Fruit fly (Drosophila melanogaster) whole organism, embryonic: ENCODE results near the gene Cul6.

Source experiments
- ATbp ChIP-seq: fragments of 200-800 bp; sonication (Bioruptor generic); optimal IDR thresholded peaks from 2 replicates; lab custom pipeline; 2017; ENCODE audit warnings: missing biosample characterization, mild to moderate bottlenecking, missing genetic modification characterization, missing genetic modification reagents
- B-H2 ChIP-seq: fragments of 200-800 bp; sonication (Bioruptor generic); optimal IDR thresholded peaks from 2 replicates; lab custom pipeline; 2018; ENCODE audit warnings: missing biosample characterization, mild to moderate bottlenecking, missing genetic modification characterization
- C15 ChIP-seq: fragments of 200-800 bp; sonication (Bioruptor generic); IDR thresholded peaks from 3 replicates; pipeline ENCODE4 v1.3.6; 2022; ENCODE audit warnings: missing biosample characterization, missing genetic modification characterization
- CG10654 ChIP-seq: fragments of 200-800 bp; sonication (Bioruptor generic); optimal IDR thresholded peaks from 2 replicates; lab custom pipeline; 2016; ENCODE audit warnings: missing biosample characterization, missing genetic modification characterization
- CG11695 ChIP-seq: fragments of 200-800 bp; sonication (Bioruptor generic); IDR thresholded peaks from 3 replicates; pipeline ENCODE4 v1.3.6; 2022; ENCODE audit warnings: missing biosample characterization, missing genetic modification characterization
- CG12104 ChIP-seq: fragments of 200-800 bp; sonication (Bioruptor generic); optimal IDR thresholded peaks from 3 replicates; lab custom pipeline; 2016; ENCODE audit warnings: missing biosample characterization, missing genetic modification characterization
- CG1602 ChIP-seq: fragments of 200-800 bp; sonication (Bioruptor generic); optimal IDR thresholded peaks from 3 replicates; lab custom pipeline; 2016; ENCODE audit warnings: missing biosample characterization, missing genetic modification characterization
- CG1792 ChIP-seq: fragments of 200-800 bp; sonication (Bioruptor generic); optimal IDR thresholded peaks from 2 replicates; lab custom pipeline; 2016; ENCODE audit warnings: missing biosample characterization, missing genetic modification characterization
- CG1832 ChIP-seq: fragments of 200-800 bp; sonication (Bioruptor generic); optimal IDR thresholded peaks from 2 replicates; lab custom pipeline; 2017; ENCODE audit warnings: missing biosample characterization, mild to moderate bottlenecking, missing genetic modification characterization, inconsistent platforms
- CG33557 ChIP-seq: fragments of 200-800 bp; sonication (Bioruptor generic); optimal IDR thresholded peaks from 2 replicates; lab custom pipeline; 2019; ENCODE audit warnings: missing biosample characterization, mild to moderate bottlenecking, missing genetic modification characterization, moderate library complexity
- CG5953 ChIP-seq: fragments of 200-800 bp; sonication (Bioruptor generic); IDR thresholded peaks from 2 replicates; pipeline ENCODE4 v1.3.6; 2022; ENCODE audit warnings: missing biosample characterization, missing genetic modification characterization
- CG6272 ChIP-seq: fragments of 200-800 bp; sonication (Bioruptor generic); IDR thresholded peaks from 2 replicates; pipeline ENCODE4 v1.3.6; 2022; ENCODE audit warnings: missing biosample characterization, missing genetic modification characterization
- CG6765 ChIP-seq: fragments of 200-800 bp; sonication (Bioruptor generic); optimal IDR thresholded peaks from 3 replicates; lab custom pipeline; 2017; ENCODE audit warnings: missing biosample characterization, mild to moderate bottlenecking, missing genetic modification characterization
- CG7372 ChIP-seq: fragments of 200-800 bp; sonication (Bioruptor generic); IDR thresholded peaks from 2 replicates; pipeline ENCODE4 v1.3.6; 2022; ENCODE audit warnings: missing biosample characterization, missing genetic modification characterization
- CG7839 ChIP-seq: fragments of 200-800 bp; sonication (Bioruptor generic); optimal IDR thresholded peaks from 3 replicates; lab custom pipeline; 2018; ENCODE audit warnings: missing biosample characterization, mild to moderate bottlenecking, missing genetic modification characterization, moderate library complexity
- CG7963 ChIP-seq: fragments of 200-800 bp; sonication (Bioruptor generic); IDR thresholded peaks from 3 replicates; pipeline ENCODE4 v1.3.6; 2022; ENCODE audit warnings: missing biosample characterization, missing genetic modification characterization; ENCODE audit not compliant: partially characterized antibody
- CTCF ChIP-seq: fragments of 200-800 bp; sonication (Bioruptor generic); optimal IDR thresholded peaks from 2 replicates; lab custom pipeline; 2017; ENCODE audit warnings: missing biosample characterization, mild to moderate bottlenecking, missing genetic modification characterization, moderate library complexity
- Dll ChIP-seq: fragments of 200-800 bp; sonication (Bioruptor generic); IDR thresholded peaks from 4 replicates; pipeline ENCODE4 v1.3.6; 2022; ENCODE audit warnings: missing biosample characterization, missing genetic modification characterization; ENCODE audit not compliant: partially characterized antibody
- ERR ChIP-seq: fragments of 200-800 bp; sonication (Bioruptor generic); optimal IDR thresholded peaks from 2 replicates; lab custom pipeline; 2016; ENCODE audit warnings: missing biosample characterization, missing genetic modification characterization
- Ets65A ChIP-seq: fragments of 200-800 bp; sonication (Bioruptor generic); peaks from one replicate; lab custom pipeline; 2016; ENCODE audit warnings: missing biosample characterization, missing genetic modification characterization
- Fer1 ChIP-seq: fragments of 200-800 bp; sonication (Bioruptor generic); optimal IDR thresholded peaks from 2 replicates; lab custom pipeline; 2017; ENCODE audit warnings: missing biosample characterization, mild to moderate bottlenecking, missing genetic modification characterization
- Lhr ChIP-seq: fragments of 200-800 bp; sonication (Bioruptor generic); optimal IDR thresholded peaks from 3 replicates; lab custom pipeline; 2017; ENCODE audit warnings: mild to moderate bottlenecking, missing biosample characterization, missing genetic modification reagents, missing genetic modification characterization
- Max ChIP-seq: fragments of 200-800 bp; sonication (Bioruptor generic); optimal IDR thresholded peaks from 2 replicates; lab custom pipeline; 2016; ENCODE audit warnings: missing biosample characterization, mild to moderate bottlenecking, missing genetic modification characterization
- Mes4 ChIP-seq: fragments of 200-800 bp; sonication (Bioruptor generic); optimal IDR thresholded peaks from 2 replicates; lab custom pipeline; 2016; ENCODE audit warnings: missing biosample characterization, missing genetic modification characterization
- NfI ChIP-seq: fragments of 200-800 bp; sonication (Bioruptor generic); optimal IDR thresholded peaks from 3 replicates; lab custom pipeline; 2018; ENCODE audit warnings: missing biosample characterization, mild to moderate bottlenecking, missing genetic modification characterization, moderate library complexity
- Pdp1 ChIP-seq, 2 experiments: fragments of 200-800 bp; sonication (Bioruptor generic); optimal IDR thresholded peaks; 3 replicates each; lab custom pipeline; 2016; ENCODE audit warnings: missing biosample characterization in 2 of 2, missing genetic modification characterization in 2 of 2, mild to moderate bottlenecking in 1 of 2, moderate library complexity in 1 of 2
- Rx ChIP-seq: fragments of 200-800 bp; sonication (Bioruptor generic); IDR thresholded peaks from 2 replicates; pipeline ENCODE4 v1.3.6; 2022; ENCODE audit warnings: missing biosample characterization, missing genetic modification characterization
- Scr ChIP-seq: fragments of 200-800 bp; sonication (Bioruptor generic); IDR thresholded peaks from 2 replicates; pipeline ENCODE4 v1.3.6; 2022; ENCODE audit warnings: missing biosample characterization, missing genetic modification characterization; ENCODE audit not compliant: partially characterized antibody
- Taf1 ChIP-seq: fragments of 200-800 bp; sonication (Bioruptor generic); IDR thresholded peaks from 2 replicates; pipeline ENCODE4 v1.3.6; 2022; ENCODE audit warnings: missing biosample characterization, missing genetic modification characterization
- al ChIP-seq: fragments of 200-800 bp; sonication (Bioruptor generic); IDR thresholded peaks from 2 replicates; pipeline ENCODE4 v1.3.6; 2022; ENCODE audit warnings: missing biosample characterization, missing genetic modification characterization
- ap ChIP-seq: fragments of 200-800 bp; sonication (Bioruptor generic); IDR thresholded peaks from 2 replicates; pipeline ENCODE4 v1.3.6; 2022; ENCODE audit warnings: missing biosample characterization, missing genetic modification characterization
- cwo ChIP-seq: fragments of 200-800 bp; sonication (Bioruptor generic); optimal IDR thresholded peaks from 3 replicates; lab custom pipeline; 2017; ENCODE audit warnings: missing biosample characterization, missing genetic modification characterization, mild to moderate bottlenecking, moderate library complexity, missing genetic modification reagents
- dm ChIP-seq: fragments of 200-800 bp; sonication (Bioruptor generic); optimal IDR thresholded peaks from 3 replicates; lab custom pipeline; 2016; ENCODE audit warnings: missing biosample characterization, missing genetic modification characterization
- ewg ChIP-seq: fragments of 200-800 bp; sonication (Bioruptor generic); optimal IDR thresholded peaks from 3 replicates; lab custom pipeline; 2017; ENCODE audit warnings: mild to moderate bottlenecking, missing biosample characterization, missing genetic modification reagents, missing genetic modification characterization
- exex ChIP-seq: fragments of 200-800 bp; sonication (Bioruptor generic); optimal IDR thresholded peaks from 4 replicates; lab custom pipeline; 2018; ENCODE audit warnings: missing biosample characterization, mild to moderate bottlenecking, missing genetic modification characterization, moderate library complexity
- ftz-f1 ChIP-seq: fragments of 200-800 bp; sonication (Bioruptor generic); optimal IDR thresholded peaks from 2 replicates; lab custom pipeline; 2016; ENCODE audit warnings: missing biosample characterization, missing genetic modification characterization
- gcm ChIP-seq: fragments of 200-800 bp; sonication (Bioruptor generic); optimal IDR thresholded peaks from 2 replicates; lab custom pipeline; 2019; ENCODE audit warnings: missing biosample characterization, mild to moderate bottlenecking, missing genetic modification characterization, moderate library complexity
- gro ChIP-seq: fragments of 200-800 bp; sonication (Bioruptor generic); optimal IDR thresholded peaks from 2 replicates; lab custom pipeline; 2016; ENCODE audit warnings: missing biosample characterization, missing genetic modification characterization
- hth ChIP-seq: fragments of >200 bp; optimal IDR thresholded peaks from 2 replicates; lab custom pipeline; 2017; ENCODE audit warnings: inconsistent platforms
- pita ChIP-seq: fragments of 200-800 bp; sonication (Bioruptor generic); optimal IDR thresholded peaks from 2 replicates; lab custom pipeline; 2017; ENCODE audit warnings: missing biosample characterization, mild to moderate bottlenecking, missing genetic modification characterization
- scrt ChIP-seq: fragments of 200-800 bp; sonication (Bioruptor generic); optimal IDR thresholded peaks from 2 replicates; lab custom pipeline; 2018; ENCODE audit warnings: missing biosample characterization, mild to moderate bottlenecking, missing genetic modification characterization, moderate library complexity
- sd ChIP-seq: fragments of 200-800 bp; sonication (Bioruptor generic); optimal IDR thresholded peaks from 3 replicates; lab custom pipeline; 2018; ENCODE audit warnings: missing biosample characterization, mild to moderate bottlenecking, missing genetic modification characterization, moderate library complexity
- sna ChIP-seq: fragments of 200-800 bp; sonication (Bioruptor generic); IDR thresholded peaks from 2 replicates; pipeline ENCODE4 v1.3.6; 2022; ENCODE audit warnings: missing biosample characterization, missing genetic modification characterization; ENCODE audit not compliant: partially characterized antibody
- sr ChIP-seq: fragments of 200-800 bp; sonication (Bioruptor generic); IDR thresholded peaks from 3 replicates; pipeline ENCODE4 v1.3.6; 2022; ENCODE audit warnings: missing biosample characterization, missing genetic modification characterization
- trh ChIP-seq: fragments of 200-800 bp; sonication (Bioruptor generic); optimal IDR thresholded peaks from 2 replicates; lab custom pipeline; 2016; ENCODE audit warnings: missing biosample characterization, missing genetic modification characterization
- twi ChIP-seq: fragments of 200-800 bp; optimal IDR thresholded peaks from 2 replicates; lab custom pipeline; 2019; ENCODE audit warnings: missing biosample characterization, mild to moderate bottlenecking, missing genetic modification characterization, moderate library complexity
- unc-4 ChIP-seq: fragments of 200-800 bp; sonication (Bioruptor generic); IDR thresholded peaks from 2 replicates; pipeline ENCODE4 v1.3.6; 2022; ENCODE audit warnings: missing biosample characterization, missing genetic modification characterization; ENCODE audit not compliant: partially characterized antibody
- zen2 ChIP-seq: fragments of 200-800 bp; sonication (Bioruptor generic); IDR thresholded peaks from 3 replicates; pipeline ENCODE4 v1.3.6; 2022; ENCODE audit warnings: missing biosample characterization, missing genetic modification characterization; ENCODE audit not compliant: partially characterized antibody
- zfh1 ChIP-seq: fragments of 200-800 bp; sonication (Bioruptor generic); IDR thresholded peaks from 3 replicates; pipeline ENCODE4 v1.3.6; 2022; ENCODE audit warnings: missing biosample characterization, missing genetic modification characterization
- zfh2 ChIP-seq: fragments of 200-800 bp; sonication (Bioruptor generic); optimal IDR thresholded peaks from 2 replicates; lab custom pipeline; 2016; ENCODE audit warnings: missing biosample characterization, missing genetic modification characterization

Cul6 gene

DNA sequence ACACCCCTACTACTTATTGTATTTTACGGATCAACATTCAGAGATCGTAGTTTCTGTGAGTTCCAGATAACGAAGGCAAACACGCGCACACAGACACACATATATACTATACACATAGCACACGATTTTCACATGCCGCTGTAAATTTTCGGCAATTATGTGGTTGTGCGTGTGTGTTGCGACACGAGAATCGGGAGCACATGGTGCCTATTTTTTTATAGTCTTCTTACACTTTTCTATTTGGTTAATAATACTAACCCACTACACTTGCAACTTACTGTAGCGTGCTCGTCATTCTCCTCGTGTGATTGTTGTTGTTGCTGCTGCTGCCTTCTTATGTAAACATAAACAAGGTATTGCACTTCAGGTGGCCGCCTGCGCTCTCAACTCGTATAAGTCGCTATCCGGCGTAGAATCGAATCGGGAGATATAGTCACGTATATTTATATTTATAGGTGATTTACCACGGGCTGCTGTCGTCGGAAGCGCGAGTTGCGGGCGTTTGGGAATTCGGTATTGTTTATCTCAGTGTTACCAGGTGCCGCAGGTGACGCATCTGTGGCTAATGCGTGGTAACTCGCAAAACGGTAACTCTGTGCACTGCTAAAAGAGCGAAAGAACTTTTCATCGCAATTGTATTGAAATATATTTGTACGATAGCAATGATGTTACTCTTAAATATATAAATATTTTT is 10.8 kb upstream of the Cul6 start, which contains the start of gene Adk2 (continued):
- TF ChIP-seq CG12104 (GFP tag; lab: Kevin White, UChicago) (no peak), sna (GFP tag; lab: Robert Waterston, UW) (peak; percentile 23; the same call in 1 of the 2 replicates), Rx (peak; percentile 15; the same call in 1 of the 2 replicates), CG1832 (GFP tag; lab: Kevin White, UChicago) (no peak), ap (GFP tag; lab: Robert Waterston, UW) (no peak), C15 (no peak), sr (0 out of 3 replicates have a peak, but pooled peaks have one; percentile 43), cwo (GFP tag; lab: Kevin White, UChicago) (peak; percentile 84), sd (tag; lab: Kevin White, UChicago) (peak; percentile 82), Ets65A (peak; percentile 45), zfh1 (GFP tag; lab: Robert Waterston, UW) (peak; percentile 61; the same call in 2 of the 3 replicates), CG33557 (GFP tag; lab: Kevin White, UChicago) (no peak), Fer1 (GFP tag; lab: Kevin White, UChicago) (no peak), pita (no peak), exex (tag; lab: Kevin White, UChicago) (peak; percentile 44), trh (GFP tag; lab: Kevin White, UChicago) (no peak), ewg (GFP tag; lab: Kevin White, UChicago) (no peak), gcm (GFP tag; lab: Kevin White, UChicago) (peak; percentile 18), ATbp (GFP tag; lab: Kevin White, UChicago) (no peak), B-H2 (GFP tag; lab: Kevin White, UChicago) (peak; percentile 31), CG7372 (GFP tag; lab: Robert Waterston, UW) (peak; percentile 8; the same call in 1 of the 2 replicates), ERR (GFP tag; lab: Kevin White, UChicago) (no peak), Lhr (GFP tag; lab: Kevin White, UChicago) (peak; percentile 31), twi (tag; lab: Kevin White, UChicago) (peak; percentile 4), CG5953 (peak; percentile 42; the same call in 1 of the 2 replicates), Scr (GFP tag; lab: Robert Waterston, UW) (no peak), CTCF (GFP tag; lab: Kevin White, UChicago) (no peak), CG7963 (no peak), ftz-f1 (GFP tag; lab: Kevin White, UChicago) (no peak), CG6272 (GFP tag; lab: Robert Waterston, UW) (peak; percentile 70), scrt (GFP tag; lab: Kevin White, UChicago) (peak; percentile 10), Max (GFP tag; lab: Kevin White, UChicago) (peak; percentile 28), dm (GFP tag; lab: Kevin White, UChicago) (peak; percentile 62), zfh2 (peak; percentile 7), CG10654 (GFP tag; lab: Kevin White, UChicago) (no peak), zen2 (GFP tag; lab: Robert Waterston, UW) (no peak), hth (lab: Kevin White, UChicago) (no peak), CG7839 (no peak), NfI (peak; percentile 17), CG6765 (GFP tag; lab: Kevin White, UChicago) (no peak), CG11695 (GFP tag; lab: Robert Waterston, UW) (0 out of 3 replicates have a peak, but pooled peaks have one; percentile 14), Dll (GFP tag; lab: Robert Waterston, UW) (no peak), Mes4 (GFP tag; lab: Kevin White, UChicago) (peak; percentile 11), al (GFP tag; lab: Robert Waterston, UW) (peak; percentile 54), Pdp1 (GFP tag; optimal IDR thresholded peaks at IDR 0.05; lab: Kevin White, UChicago) (peak in 1 of 2 experiments; percentile 89), CG1602 (GFP tag; lab: Kevin White, UChicago) (no peak), unc-4 (GFP tag; lab: Robert Waterston, UW) (0 out of 2 replicates have a peak, but pooled peaks have one; percentile 29), CG1792 (GFP tag; lab: Kevin White, UChicago) (peak; percentile 35), gro (GFP tag; lab: Kevin White, UChicago) (peak; percentile 28), Taf1 (GFP tag; lab: Robert Waterston, UW) (peak; percentile 49; the same call in 1 of the 2 replicates)
